Fruit fly (Drosophila melanogaster): ENCODE data around the gene CG18731.

Gene CG18731

DNA sequence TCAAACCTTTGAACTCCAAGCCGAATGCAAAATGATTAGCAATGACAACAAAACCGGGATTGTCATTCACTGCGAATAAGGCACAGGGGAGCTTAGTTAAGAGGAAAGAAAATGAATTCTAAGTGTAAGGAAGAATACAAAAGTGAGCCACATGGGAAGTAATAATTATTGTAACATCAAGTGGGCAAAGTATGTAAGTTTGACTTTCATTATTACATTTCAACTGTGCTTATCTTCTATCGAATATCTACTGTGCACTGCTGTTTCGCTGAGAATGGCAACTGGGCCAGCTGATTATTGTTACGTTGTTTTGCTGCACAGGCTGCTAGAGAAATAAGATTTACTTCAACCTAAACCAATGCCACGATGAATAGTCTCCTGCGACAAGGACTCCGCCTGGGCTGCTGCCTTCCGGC, 11.9 kb downstream of the CG18731 start, which contains the start of the genes CG7601 and CIA30 (continued):
- TF ChIP-seq PHDP (tag; optimal IDR thresholded peaks at IDR 0.05) (peak; percentile 96), CG10209 (GFP tag; optimal IDR thresholded peaks at IDR 0.05) (peak; percentile 97), stwl (tag; optimal IDR thresholded peaks at IDR 0.05) (peak; percentile 65), Myb (GFP tag; optimal IDR thresholded peaks at IDR 0.05) (peak; percentile 94), Nf-YC (tag; optimal IDR thresholded peaks at IDR 0.05) (peak; percentile 90), yki (optimal IDR thresholded peaks at IDR 0.05) (no peak), CG4360 (GFP tag; IDR thresholded peaks at IDR 0.05) (peak; percentile 97), CG9932 (GFP tag; IDR thresholded peaks at IDR 0.05) (peak; percentile 100), fd3F (GFP tag; optimal IDR thresholded peaks at IDR 0.05) (peak; percentile 96), ato (GFP tag; IDR thresholded peaks at IDR 0.05; ENCODE audit: partially characterized antibody) (peak; percentile 63; the same call in 1 of the 2 replicates), disco-r (GFP tag; optimal IDR thresholded peaks at IDR 0.05) (peak; percentile 97), CG10959 (GFP tag; IDR thresholded peaks at IDR 0.05) (peak; percentile 100), CG13287 (GFP tag; IDR thresholded peaks at IDR 0.05; ENCODE audit: partially characterized antibody) (peak; percentile 65), Nf-YB (GFP tag; optimal IDR thresholded peaks at IDR 0.05) (peak; percentile 81), CoRest (tag; optimal IDR thresholded peaks at IDR 0.05) (peak; percentile 98), peb (GFP tag; IDR thresholded peaks at IDR 0.05) (peak; percentile 100), Elba2 (GFP tag; optimal IDR thresholded peaks at IDR 0.05) (peak; percentile 70), CG13894 (tag; optimal IDR thresholded peaks at IDR 0.05) (peak; percentile 98), CG3995 (GFP tag; optimal IDR thresholded peaks at IDR 0.05) (peak; percentile 86), nerfin-2 (GFP tag; IDR thresholded peaks at IDR 0.05; ENCODE audit: partially characterized antibody) (no peak), CG32767 (GFP tag; IDR thresholded peaks at IDR 0.05) (peak; percentile 99), CG10321 (GFP tag; IDR thresholded peaks at IDR 0.05) (peak; percentile 90), Hr39 (optimal IDR thresholded peaks at IDR 0.05) (no peak), CG4820 (GFP tag; optimal IDR thresholded peaks at IDR 0.05) (peak; percentile 98), pfk (GFP tag; optimal IDR thresholded peaks at IDR 0.05) (peak; percentile 72), Aef1 (GFP tag; IDR thresholded peaks at IDR 0.05) (peak; percentile 100), wdn (GFP tag; IDR thresholded peaks at IDR 0.05) (peak; percentile 100), zf30C (GFP tag; optimal IDR thresholded peaks at IDR 0.05) (no peak), CG9609 (GFP tag; optimal IDR thresholded peaks at IDR 0.05) (peak; percentile 98), CG15696 (tag; optimal IDR thresholded peaks at IDR 0.05) (peak; percentile 99), Lhr (GFP tag; optimal IDR thresholded peaks at IDR 0.05) (peak; percentile 89), mirr (GFP tag; optimal IDR thresholded peaks at IDR 0.05) (peak; percentile 99), fd64A (GFP tag; optimal IDR thresholded peaks at IDR 0.05) (peak; percentile 95), Atf6 (GFP tag; IDR thresholded peaks at IDR 0.05) (peak; percentile 100), NFAT (GFP tag; IDR thresholded peaks at IDR 0.05) (peak; percentile 100), run (tag; optimal IDR thresholded peaks at IDR 0.05) (peak; percentile 86), en (GFP tag; optimal IDR thresholded peaks at IDR 0.05) (peak; percentile 98), Ets65A (GFP tag) (peak; percentile 100), CG9817 (tag; optimal IDR thresholded peaks at IDR 0.05) (peak; percentile 99), br (optimal IDR thresholded peaks at IDR 0.05) (no peak), CG2889 (GFP tag; IDR thresholded peaks at IDR 0.05) (peak; percentile 99), CG4328 (GFP tag; optimal IDR thresholded peaks at IDR 0.05) (peak; percentile 98), CG12219 (GFP tag; optimal IDR thresholded peaks at IDR 0.05) (peak; percentile 94), CG7372 (GFP tag; IDR thresholded peaks at IDR 0.05) (peak; percentile 100), Dip3 (GFP tag; optimal IDR thresholded peaks at IDR 0.05) (peak; percentile 99), CG12071 (GFP tag; optimal IDR thresholded peaks at IDR 0.05) (peak; percentile 98), rib (GFP tag; IDR thresholded peaks at IDR 0.05) (peak; percentile 99), Ssrp (tag; optimal IDR thresholded peaks at IDR 0.05) (peak; percentile 96), so (GFP tag; IDR thresholded peaks at IDR 0.05) (peak; percentile 100), NK7.1 (GFP tag; optimal IDR thresholded peaks at IDR 0.05) (peak; percentile 98), CG9727 (GFP tag; optimal IDR thresholded peaks at IDR 0.05) (peak; percentile 98), CG31388 (GFP tag; optimal IDR thresholded peaks at IDR 0.05) (peak; percentile 98)

All from whole organism, embryonic.